Worm (Caenorhabditis elegans) whole organism, late embryonic: ENCODE data around the gene C49F5.3.
A peak's percentile ranks its signal among the peaks of the same experiment; 100 is the strongest.

ENCODE experiments used
- F13H6.1 ChIP-seq: sonication (generic microtip); optimal IDR thresholded peaks from 2 replicates; lab custom pipeline; 2016; ENCODE audit warnings: missing genetic modification characterization, missing compliant biosample characterization
- K09A11.1 ChIP-seq: sonication (generic microtip); optimal IDR thresholded peaks from 2 replicates; lab custom pipeline; 2017; ENCODE audit warnings: antibody characterized with exemption, mild to moderate bottlenecking, missing genetic modification characterization, missing compliant biosample characterization; ENCODE audit not compliant: insufficient read depth
- Y22D7AL.16 ChIP-seq: sonication (generic microtip); optimal IDR thresholded peaks from 2 replicates; lab custom pipeline; 2016; ENCODE audit warnings: missing genetic modification characterization, missing compliant biosample characterization
- ahr-1 ChIP-seq: sonication (generic microtip); optimal IDR thresholded peaks from 2 replicates; lab custom pipeline; 2016; ENCODE audit warnings: missing genetic modification characterization, missing compliant biosample characterization
- ama-1 ChIP-seq: fragments of 150-350 bp; optimal IDR thresholded peaks from 2 replicates; lab custom pipeline; 2014
- ceh-18 ChIP-seq: sonication (generic microtip); optimal IDR thresholded peaks from 2 replicates; lab custom pipeline; 2016; ENCODE audit warnings: missing genetic modification characterization, missing compliant biosample characterization
- ceh-2 ChIP-seq: sonication (generic microtip); optimal IDR thresholded peaks from 2 replicates; lab custom pipeline; 2016; ENCODE audit warnings: missing genotype, missing genetic modification characterization, missing compliant biosample characterization
- ceh-22 ChIP-seq: sonication (generic microtip); optimal IDR thresholded peaks from 2 replicates; lab custom pipeline; 2017; ENCODE audit warnings: missing biosample characterization, missing genetic modification characterization
- ceh-30 ChIP-seq: fragments of 150-350 bp; optimal IDR thresholded peaks from 2 replicates; lab custom pipeline; 2014; ENCODE audit warnings: missing biosample characterization, missing genetic modification characterization
- ceh-31 ChIP-seq: sonication (generic microtip); optimal IDR thresholded peaks from 2 replicates; lab custom pipeline; 2016; ENCODE audit warnings: missing genetic modification characterization, missing compliant biosample characterization
- ceh-45 ChIP-seq: fragments of 200-800 bp; sonication (Bioruptor generic); IDR thresholded peaks from 2 replicates; pipeline ENCODE4 v1.3.6; 2022; ENCODE audit warnings: missing genetic modification reagents, missing genetic modification characterization, missing compliant biosample characterization
- ceh-6 ChIP-seq: fragments of 200-800 bp; sonication (Bioruptor generic); optimal IDR thresholded peaks from 2 replicates; lab custom pipeline; 2018; ENCODE audit warnings: mild to moderate bottlenecking, missing genetic modification characterization, missing compliant biosample characterization
- ceh-9 ChIP-seq: sonication (generic microtip); optimal IDR thresholded peaks from 2 replicates; lab custom pipeline; 2016; ENCODE audit warnings: mild to moderate bottlenecking, missing genetic modification characterization, inconsistent platforms, missing compliant biosample characterization
- che-1 ChIP-seq: sonication (generic microtip); optimal IDR thresholded peaks from 2 replicates; lab custom pipeline; 2016; ENCODE audit warnings: mild to moderate bottlenecking, missing genetic modification characterization, missing compliant biosample characterization
- dmd-4 ChIP-seq: sonication (generic microtip); optimal IDR thresholded peaks from 2 replicates; lab custom pipeline; 2016; ENCODE audit warnings: borderline replicate concordance, missing genetic modification characterization, missing compliant biosample characterization
- dve-1 ChIP-seq: sonication (generic microtip); optimal IDR thresholded peaks from 2 replicates; lab custom pipeline; 2017; ENCODE audit warnings: antibody characterized with exemption, mild to moderate bottlenecking, missing genetic modification characterization, missing compliant biosample characterization
- elt-2 ChIP-seq: sonication (generic microtip); optimal IDR thresholded peaks from 2 replicates; lab custom pipeline; 2016; ENCODE audit warnings: missing genetic modification reagents, missing genetic modification characterization, missing compliant biosample characterization
- ets-4 ChIP-seq: sonication (generic microtip); optimal IDR thresholded peaks from 2 replicates; lab custom pipeline; 2016; ENCODE audit warnings: missing genetic modification characterization, missing compliant biosample characterization
- eyg-1 ChIP-seq: sonication (generic microtip); optimal IDR thresholded peaks from 2 replicates; lab custom pipeline; 2016; ENCODE audit warnings: missing genotype, missing genetic modification characterization, missing compliant biosample characterization
- fkh-10 ChIP-seq: fragments of 150-350 bp; optimal IDR thresholded peaks from 2 replicates; lab custom pipeline; 2014; ENCODE audit warnings: missing biosample characterization, missing genetic modification reagents, missing genetic modification characterization
- fkh-6 ChIP-seq: sonication (generic microtip); optimal IDR thresholded peaks from 2 replicates; lab custom pipeline; 2016; ENCODE audit warnings: missing genetic modification characterization, missing compliant biosample characterization
- hlh-15 ChIP-seq: sonication (generic microtip); optimal IDR thresholded peaks from 2 replicates; lab custom pipeline; 2016; ENCODE audit warnings: missing genetic modification characterization, missing compliant biosample characterization
- hlh-6 ChIP-seq: sonication (generic microtip); optimal IDR thresholded peaks from 2 replicates; lab custom pipeline; 2016; ENCODE audit warnings: missing genotype, missing genetic modification characterization, missing compliant biosample characterization
- lim-6 ChIP-seq: sonication (generic microtip); optimal IDR thresholded peaks from 2 replicates; lab custom pipeline; 2016; ENCODE audit warnings: missing genetic modification characterization, missing compliant biosample characterization
- madf-2 ChIP-seq: sonication (generic microtip); optimal IDR thresholded peaks from 2 replicates; lab custom pipeline; 2017; ENCODE audit warnings: missing genetic modification characterization, missing compliant biosample characterization
- nfya-1 ChIP-seq: sonication (generic microtip); optimal IDR thresholded peaks from 2 replicates; lab custom pipeline; 2017; ENCODE audit warnings: missing genetic modification characterization, mild to moderate bottlenecking, missing compliant biosample characterization, antibody characterized with exemption, moderate library complexity
- nhr-11 ChIP-seq: fragments of 150-350 bp; optimal IDR thresholded peaks from 2 replicates; lab custom pipeline; 2014; ENCODE audit warnings: missing biosample characterization, missing genetic modification characterization
- odd-2 ChIP-seq: sonication (generic microtip); optimal IDR thresholded peaks from 2 replicates; lab custom pipeline; 2017; ENCODE audit warnings: antibody characterized with exemption, mild to moderate bottlenecking, missing genetic modification characterization, missing compliant biosample characterization
- pax-1 ChIP-seq: fragments of 150-350 bp; optimal IDR thresholded peaks from 2 replicates; lab custom pipeline; 2014; ENCODE audit warnings: missing biosample characterization, missing genetic modification characterization
- pha-2 ChIP-seq: sonication (generic microtip); optimal IDR thresholded peaks from 2 replicates; lab custom pipeline; 2017; ENCODE audit warnings: mild to moderate bottlenecking, missing genetic modification characterization, missing compliant biosample characterization
- pha-4 ChIP-seq: fragments of 150-350 bp; optimal IDR thresholded peaks from 2 replicates; lab custom pipeline; 2018; ENCODE audit warnings: missing biosample characterization, missing genetic modification reagents, missing genetic modification characterization
- rnt-1 ChIP-seq: sonication (generic microtip); optimal IDR thresholded peaks from 2 replicates; lab custom pipeline; 2016; ENCODE audit warnings: missing genetic modification characterization, missing compliant biosample characterization
- sox-4 ChIP-seq: sonication (generic microtip); optimal IDR thresholded peaks from 2 replicates; lab custom pipeline; 2017; ENCODE audit warnings: mild to moderate bottlenecking, missing genetic modification characterization, inconsistent platforms, missing compliant biosample characterization
- tbx-7 ChIP-seq: sonication (generic microtip); optimal IDR thresholded peaks from 2 replicates; lab custom pipeline; 2016; ENCODE audit warnings: missing genotype, missing genetic modification characterization, missing compliant biosample characterization
- unc-3 ChIP-seq, 2 experiments: fragments of 200-800 bp in 1 of 2; sonication (Bioruptor generic) in 1 of 2; sonication (generic microtip) in 1 of 2; conservative IDR thresholded peaks in 1 of 2; optimal IDR thresholded peaks in 1 of 2; 2 replicates each; pipeline versions ENCODE4 v1.3.6 to Lab custom; 2016 to 2022; ENCODE audit warnings: missing compliant biosample characterization in 2 of 2, missing genetic modification characterization in 2 of 2, missing genetic modification reagents in 1 of 2
- zip-5 ChIP-seq: sonication (generic microtip); optimal IDR thresholded peaks from 2 replicates; lab custom pipeline; 2016; ENCODE audit warnings: missing genetic modification characterization, missing compliant biosample characterization
- ztf-16 ChIP-seq: sonication (generic microtip); optimal IDR thresholded peaks from 2 replicates; lab custom pipeline; 2017; ENCODE audit warnings: missing genetic modification characterization, missing compliant biosample characterization

C49F5.3 gene

ce11 chrX:11969554-11969953, 13.9 kb downstream of the C49F5.3 start:
- TF ChIP-seq lim-6 (tag; lab: Kevin White, UChicago) (no peak), ets-4 (tag; lab: Kevin White, UChicago) (no peak), F13H6.1 (tag; lab: Kevin White, UChicago) (no peak), ceh-18 (tag; lab: Kevin White, UChicago) (no peak), tbx-7 (no peak), sox-4 (tag; lab: Kevin White, UChicago) (no peak), nhr-11 (no peak), unc-3 (GFP tag; conservative IDR thresholded peaks at IDR 0.05; lab: Robert Waterston, UW) (no peak), unc-3 (tag; optimal IDR thresholded peaks at IDR 0.05; lab: Kevin White, UChicago) (no peak), hlh-15 (tag; lab: Kevin White, UChicago) (no peak), ceh-9 (tag; lab: Kevin White, UChicago) (no peak), eyg-1 (tag; lab: Kevin White, UChicago) (no peak)

- TF ChIP-seq ceh-2 (tag; lab: Kevin White, UChicago) (no peak), ceh-45 (GFP tag; lab: Robert Waterston, UW) (no peak), ceh-31 (no peak), zip-5 (tag; lab: Kevin White, UChicago) (no peak), che-1 (no peak), Y22D7AL.16 (no peak), ahr-1 (no peak), pha-4 (no peak)
These were observed 14.3 kb downstream of the C49F5.3 start for ce11 chrX:11969085-11969484.

DNA sequence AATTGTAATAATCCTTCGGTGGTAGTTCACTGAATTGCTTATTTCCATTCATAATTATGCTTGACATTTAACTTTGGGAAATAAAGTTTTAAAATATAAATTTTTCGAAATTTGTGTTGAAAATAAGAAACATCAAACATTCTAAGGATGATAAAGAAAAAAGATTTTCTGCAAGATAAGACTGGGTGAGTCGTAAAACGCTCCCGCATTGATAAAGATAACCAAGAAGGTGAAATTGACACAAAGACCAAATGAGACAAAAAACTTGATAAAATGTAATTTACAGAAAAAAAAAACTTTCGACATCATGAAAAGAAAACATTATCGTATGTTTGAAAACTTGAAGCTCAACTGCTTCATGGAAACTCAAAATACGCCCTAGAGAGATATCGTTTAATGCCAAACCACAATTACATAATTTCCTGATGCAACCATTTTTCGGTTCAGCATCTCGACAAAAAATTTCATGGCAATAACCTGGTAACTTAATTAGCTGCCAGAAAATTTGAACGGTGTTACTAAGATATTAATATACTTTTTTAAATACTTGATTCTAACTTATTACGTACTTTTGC, 15.3 kb downstream of the C49F5.3 start:
- TF ChIP-seq fkh-10 (GFP tag; lab: Kevin White, UChicago) (no peak), che-1 (no peak), elt-2 (peak; percentile 84)

- no peak for TF ChIP-seq ceh-9 (tag; lab: Kevin White, UChicago)
- TF ChIP-seq fkh-6: no peak
- TF ChIP-seq zip-5 (tag; lab: Kevin White, UChicago): no peak
- TF ChIP-seq ahr-1: no peak
- TF ChIP-seq ceh-45 (GFP tag; lab: Robert Waterston, UW): no peak
- TF ChIP-seq ceh-22 (tag; lab: Kevin White, UChicago): no peak
- TF ChIP-seq hlh-6 (tag; lab: Kevin White, UChicago): no peak
- no peak for TF ChIP-seq dmd-4 (tag; lab: Kevin White, UChicago)
- TF ChIP-seq ceh-2 (tag; lab: Kevin White, UChicago): no peak
- no peak for TF ChIP-seq tbx-7
These were observed 16.4 kb downstream of the C49F5.3 start for ce11 chrX:11967034-11967433.

- no peak for TF ChIP-seq ama-1 (lab: Kevin White, UChicago)
- TF ChIP-seq rnt-1 (tag; lab: Kevin White, UChicago): peak; percentile 4
- peak; percentile 46 for TF ChIP-seq nfya-1
- TF ChIP-seq K09A11.1 (tag; lab: Kevin White, UChicago): no peak
- no peak for TF ChIP-seq fkh-10 (GFP tag; lab: Kevin White, UChicago)
- no peak for TF ChIP-seq pax-1 (tag; lab: Kevin White, UChicago)
- no peak for TF ChIP-seq odd-2 (tag; lab: Kevin White, UChicago)
These were observed 17.6 kb downstream of the C49F5.3 start, which contains the start of gene sams-1 for ce11 chrX:11965663-11966304. Gene sams-1 (plus strand): TSS chrX:11965962.

DNA sequence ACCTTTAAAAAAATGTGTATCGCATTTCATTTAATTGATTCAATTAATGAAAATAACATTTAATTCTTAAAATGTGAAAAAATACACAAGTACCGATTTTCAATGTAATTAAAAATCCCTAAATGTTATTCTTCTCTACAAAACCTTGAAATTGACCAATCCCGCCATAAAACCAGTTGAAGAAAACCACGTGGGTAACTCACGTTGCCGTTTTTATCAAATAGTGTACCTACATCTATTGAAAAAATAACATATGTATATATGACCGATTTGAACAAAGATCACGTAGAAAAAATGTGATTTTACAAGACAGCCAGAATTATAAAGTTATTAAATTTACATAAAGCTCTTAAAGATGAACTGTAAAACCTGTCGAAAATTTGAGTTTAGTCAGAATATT, 18.3 kb downstream of the C49F5.3 start:
- TF ChIP-seq dve-1 (tag; lab: Kevin White, UChicago) (no peak), madf-2 (no peak), ceh-6 (GFP tag; lab: Kevin White, UChicago) (no peak), ceh-30 (no peak), lim-6 (tag; lab: Kevin White, UChicago) (no peak), ztf-16 (tag; lab: Kevin White, UChicago) (no peak), hlh-15 (tag; lab: Kevin White, UChicago) (no peak), unc-3 (GFP tag; conservative IDR thresholded peaks at IDR 0.05; lab: Robert Waterston, UW) (no peak), unc-3 (tag; optimal IDR thresholded peaks at IDR 0.05; lab: Kevin White, UChicago) (no peak), pha-2 (tag; lab: Kevin White, UChicago) (no peak), zip-5 (tag; lab: Kevin White, UChicago) (no peak)
